Fruit fly (Drosophila melanogaster) whole organism, embryonic: Measurements from ENCODE around the gene beag.

Experiments used
- CG10147 ChIP-seq: fragments of 200-800 bp; sonication (Bioruptor generic); optimal IDR thresholded peaks from 2 replicates; lab custom pipeline; 2019; ENCODE audit warnings: missing biosample characterization, mild to moderate bottlenecking, missing genetic modification characterization, moderate library complexity
- CG10209 ChIP-seq: fragments of 200-800 bp; sonication (Bioruptor generic); optimal IDR thresholded peaks from 3 replicates; lab custom pipeline; 2017; ENCODE audit warnings: missing biosample characterization, mild to moderate bottlenecking, missing genetic modification characterization, missing genetic modification reagents
- CG10431 ChIP-seq: fragments of 200-800 bp; sonication (Bioruptor generic); optimal IDR thresholded peaks from 3 replicates; lab custom pipeline; 2018; ENCODE audit warnings: missing biosample characterization, mild to moderate bottlenecking, missing genetic modification characterization
- CG11247 ChIP-seq: fragments of 200-800 bp; sonication (Bioruptor generic); IDR thresholded peaks from 2 replicates; pipeline ENCODE4 v1.3.6; 2022; ENCODE audit warnings: missing biosample characterization, missing genetic modification characterization
- CG11560 ChIP-seq: fragments of 200-800 bp; sonication (Bioruptor generic); IDR thresholded peaks from 3 replicates; pipeline ENCODE4 v1.3.6; 2022; ENCODE audit warnings: missing biosample characterization, missing genetic modification characterization
- CG11723 ChIP-seq: fragments of 200-800 bp; sonication (Bioruptor generic); optimal IDR thresholded peaks from 2 replicates; lab custom pipeline; 2017; ENCODE audit warnings: missing biosample characterization, mild to moderate bottlenecking, missing genetic modification characterization
- CG12391 ChIP-seq: fragments of 200-800 bp; sonication (Bioruptor generic); optimal IDR thresholded peaks from 3 replicates; lab custom pipeline; 2018; ENCODE audit warnings: missing biosample characterization, mild to moderate bottlenecking, missing genetic modification characterization, moderate library complexity
- CG13624 ChIP-seq: fragments of 200-800 bp; sonication (Bioruptor generic); optimal IDR thresholded peaks from 2 replicates; lab custom pipeline; 2016; ENCODE audit warnings: missing biosample characterization, missing genetic modification characterization
- CG15073 ChIP-seq: fragments of 200-800 bp; sonication (Bioruptor generic); optimal IDR thresholded peaks from 2 replicates; lab custom pipeline; 2016; ENCODE audit warnings: missing biosample characterization, missing genetic modification characterization
- CG18262 ChIP-seq: fragments of 200-800 bp; optimal IDR thresholded peaks from 3 replicates; lab custom pipeline; 2019; ENCODE audit warnings: missing biosample characterization, mild to moderate bottlenecking, missing genetic modification characterization, moderate library complexity
- CG2116 ChIP-seq: fragments of 200-800 bp; sonication (Bioruptor generic); optimal IDR thresholded peaks from 3 replicates; lab custom pipeline; 2018; ENCODE audit warnings: missing biosample characterization, mild to moderate bottlenecking, missing genetic modification characterization
- CG2120 ChIP-seq: fragments of 200-800 bp; sonication (Bioruptor generic); optimal IDR thresholded peaks from 3 replicates; lab custom pipeline; 2016; ENCODE audit warnings: missing biosample characterization, missing genetic modification characterization
- CG2712 ChIP-seq: fragments of 200-800 bp; optimal IDR thresholded peaks from 3 replicates; lab custom pipeline; 2019; ENCODE audit warnings: missing biosample characterization, mild to moderate bottlenecking, missing genetic modification characterization, moderate library complexity
- CG2875 ChIP-seq: fragments of 200-800 bp; sonication (Bioruptor generic); optimal IDR thresholded peaks from 2 replicates; lab custom pipeline; 2017; ENCODE audit warnings: missing biosample characterization, mild to moderate bottlenecking, missing genetic modification characterization, missing genetic modification reagents
- CG2889 ChIP-seq: fragments of 200-800 bp; sonication (Bioruptor generic); IDR thresholded peaks from 3 replicates; pipeline ENCODE4 v1.3.6; 2022; ENCODE audit warnings: missing biosample characterization, missing genetic modification characterization
- CG30431 ChIP-seq: fragments of 200-800 bp; sonication (Bioruptor generic); optimal IDR thresholded peaks from 2 replicates; lab custom pipeline; 2017; ENCODE audit warnings: missing biosample characterization, missing genetic modification characterization
- CG31388 ChIP-seq: fragments of 200-800 bp; sonication (Bioruptor generic); optimal IDR thresholded peaks from 2 replicates; lab custom pipeline; 2016; ENCODE audit warnings: missing biosample characterization, missing genetic modification characterization
- CG31441 ChIP-seq: fragments of 200-800 bp; sonication (Bioruptor generic); IDR thresholded peaks from 2 replicates; pipeline ENCODE4 v1.3.6; 2022; ENCODE audit warnings: missing biosample characterization, missing genetic modification characterization
- CG3726 ChIP-seq: fragments of 200-800 bp; sonication (Bioruptor generic); IDR thresholded peaks from 3 replicates; pipeline ENCODE4, ENCODE4 v1.3.6; 2022; ENCODE audit warnings: missing biosample characterization, missing genetic modification characterization
- CG7271 ChIP-seq: fragments of 200-800 bp; sonication (Bioruptor generic); optimal IDR thresholded peaks from 2 replicates; lab custom pipeline; 2018; ENCODE audit warnings: missing biosample characterization, mild to moderate bottlenecking, missing genetic modification characterization, moderate library complexity
- CG7745 ChIP-seq: fragments of 200-800 bp; sonication (Bioruptor generic); optimal IDR thresholded peaks from 2 replicates; lab custom pipeline; 2018; ENCODE audit warnings: missing biosample characterization, mild to moderate bottlenecking, missing genetic modification characterization, moderate library complexity
- CG7987 ChIP-seq: fragments of 200-800 bp; sonication (Bioruptor generic); optimal IDR thresholded peaks from 2 replicates; lab custom pipeline; 2018; ENCODE audit warnings: missing biosample characterization, mild to moderate bottlenecking, missing genetic modification characterization, moderate library complexity
- CG8290 ChIP-seq, 3 experiments: fragments of 200-800 bp; sonication (Bioruptor generic); optimal IDR thresholded peaks; 2 replicates each; lab custom pipeline; 2016 to 2019; ENCODE audit warnings: missing biosample characterization in 3 of 3, missing genetic modification characterization in 3 of 3, mild to moderate bottlenecking in 2 of 3, moderate library complexity in 1 of 3
- CG9609 ChIP-seq: fragments of 200-800 bp; sonication (Bioruptor generic); optimal IDR thresholded peaks from 3 replicates; lab custom pipeline; 2016; ENCODE audit warnings: missing biosample characterization, missing genetic modification characterization
- Camta ChIP-seq: fragments of 200-800 bp; sonication (Bioruptor generic); optimal IDR thresholded peaks from 2 replicates; lab custom pipeline; 2016; ENCODE audit warnings: missing biosample characterization, missing genetic modification characterization
- CoRest ChIP-seq: fragments of 200-800 bp; sonication (Bioruptor generic); optimal IDR thresholded peaks from 3 replicates; lab custom pipeline; 2018; ENCODE audit warnings: missing biosample characterization, mild to moderate bottlenecking, missing genetic modification characterization, moderate library complexity
- CrebB ChIP-seq: fragments of 200-800 bp; sonication (Bioruptor generic); optimal IDR thresholded peaks from 3 replicates; lab custom pipeline; 2018; ENCODE audit warnings: missing biosample characterization, mild to moderate bottlenecking, missing genetic modification characterization
- D19A ChIP-seq: fragments of 200-800 bp; optimal IDR thresholded peaks from 3 replicates; lab custom pipeline; 2019; ENCODE audit warnings: missing biosample characterization, mild to moderate bottlenecking, missing genetic modification characterization, moderate library complexity
- Dbx ChIP-seq: fragments of 200-800 bp; sonication (Bioruptor generic); IDR thresholded peaks from 3 replicates; pipeline ENCODE4 v1.3.6; 2022; ENCODE audit warnings: missing biosample characterization, missing genetic modification characterization
- E2f1 ChIP-seq: fragments of 200-800 bp; sonication (Bioruptor generic); IDR thresholded peaks from 2 replicates; pipeline ENCODE4 v1.3.6; 2022; ENCODE audit warnings: missing biosample characterization, missing genetic modification characterization
- Fer1 ChIP-seq: fragments of 200-800 bp; sonication (Bioruptor generic); optimal IDR thresholded peaks from 2 replicates; lab custom pipeline; 2017; ENCODE audit warnings: missing biosample characterization, mild to moderate bottlenecking, missing genetic modification characterization
- H15 ChIP-seq: fragments of 200-800 bp; sonication (Bioruptor generic); IDR thresholded peaks from 3 replicates; pipeline ENCODE4 v1.3.6; 2022; ENCODE audit warnings: missing biosample characterization, missing genetic modification characterization
- NC2β ChIP-seq: fragments of 200-800 bp; sonication (Bioruptor generic); optimal IDR thresholded peaks from 2 replicates; lab custom pipeline; 2016; ENCODE audit warnings: missing biosample characterization, missing genetic modification characterization
- Neu2 ChIP-seq: fragments of 200-800 bp; sonication (Bioruptor generic); optimal IDR thresholded peaks from 3 replicates; lab custom pipeline; 2016; ENCODE audit warnings: missing biosample characterization, missing genetic modification characterization, borderline replicate concordance
- Opbp ChIP-seq: fragments of 200-800 bp; sonication (Bioruptor generic); IDR thresholded peaks from 3 replicates; pipeline ENCODE4 v1.3.6; 2022; ENCODE audit warnings: missing biosample characterization, missing genetic modification characterization; ENCODE audit not compliant: partially characterized antibody
- Side ChIP-seq: fragments of 200-800 bp; sonication (Bioruptor generic); optimal IDR thresholded peaks from 2 replicates; lab custom pipeline; 2016; ENCODE audit warnings: missing biosample characterization, missing genetic modification characterization
- Trl ChIP-seq, 3 experiments: fragments of >200 bp in 2 of 3; fragments of 200-800 bp in 1 of 3; sonication (Bioruptor generic) in 1 of 3; optimal IDR thresholded peaks; 2 replicates in 1 of 3; 3 replicates in 2 of 3; lab custom pipeline; 2016 to 2017; ENCODE audit warnings: missing biosample characterization in 1 of 3, missing genetic modification characterization in 1 of 3
- Vsx1 ChIP-seq: fragments of 200-800 bp; sonication (Bioruptor generic); optimal IDR thresholded peaks from 2 replicates; lab custom pipeline; 2017; ENCODE audit warnings: missing biosample characterization, mild to moderate bottlenecking, missing genetic modification characterization, missing genetic modification reagents
- bigmax ChIP-seq: fragments of 200-800 bp; sonication (Bioruptor generic); optimal IDR thresholded peaks from 2 replicates; lab custom pipeline; 2018; ENCODE audit warnings: missing biosample characterization, mild to moderate bottlenecking, missing genetic modification characterization
- cas ChIP-seq: fragments of 200-800 bp; sonication (Bioruptor generic); IDR thresholded peaks from 2 replicates; pipeline ENCODE4 v1.3.6; 2022; ENCODE audit warnings: missing biosample characterization, missing genetic modification characterization
- crol ChIP-seq: fragments of 200-800 bp; sonication (Bioruptor generic); IDR thresholded peaks from 2 replicates; pipeline ENCODE4 v1.3.6; 2022; ENCODE audit warnings: missing biosample characterization, missing genetic modification characterization
- eyg ChIP-seq: fragments of 200-800 bp; sonication (Bioruptor generic); optimal IDR thresholded peaks from 3 replicates; lab custom pipeline; 2016; ENCODE audit warnings: missing biosample characterization, missing genetic modification characterization
- fu2 ChIP-seq: fragments of 200-800 bp; sonication (Bioruptor generic); optimal IDR thresholded peaks from 2 replicates; lab custom pipeline; 2016; ENCODE audit warnings: missing biosample characterization, missing genetic modification characterization
- kni ChIP-seq: fragments of 200-800 bp; sonication (Bioruptor generic); optimal IDR thresholded peaks from 3 replicates; lab custom pipeline; 2017; ENCODE audit warnings: mild to moderate bottlenecking, missing biosample characterization, missing genetic modification reagents, missing genetic modification characterization
- mld ChIP-seq: fragments of 200-800 bp; sonication (Bioruptor generic); IDR thresholded peaks from 3 replicates; pipeline ENCODE4 v1.3.6; 2022; ENCODE audit warnings: missing biosample characterization, missing genetic modification characterization; ENCODE audit not compliant: partially characterized antibody
- ro ChIP-seq: fragments of 200-800 bp; sonication (Bioruptor generic); IDR thresholded peaks from 2 replicates; pipeline ENCODE4 v1.3.6; 2022; ENCODE audit warnings: missing biosample characterization, missing genetic modification characterization
- schlank ChIP-seq: fragments of 200-800 bp; sonication (Bioruptor generic); optimal IDR thresholded peaks from 2 replicates; lab custom pipeline; 2018; ENCODE audit warnings: missing biosample characterization, mild to moderate bottlenecking, missing genetic modification characterization
- sens ChIP-seq: fragments of 200-800 bp; sonication (Bioruptor generic); peaks from one replicate; lab custom pipeline; 2016; ENCODE audit warnings: missing biosample characterization, missing genetic modification characterization
- sug ChIP-seq: fragments of 200-800 bp; optimal IDR thresholded peaks from 2 replicates; lab custom pipeline; 2019; ENCODE audit warnings: missing biosample characterization, mild to moderate bottlenecking, missing genetic modification characterization, moderate library complexity
- tin ChIP-seq: fragments of 200-800 bp; sonication (Bioruptor generic); optimal IDR thresholded peaks from 3 replicates; lab custom pipeline; 2016; ENCODE audit warnings: missing biosample characterization, missing genetic modification characterization
- vnd ChIP-seq: fragments of 200-800 bp; sonication (Bioruptor generic); IDR thresholded peaks from 3 replicates; pipeline ENCODE4 v1.3.6; 2022; ENCODE audit warnings: missing biosample characterization, missing genetic modification characterization; ENCODE audit not compliant: partially characterized antibody

The beag gene

dm6 chr3R:9053021-9053420, 11.9 kb downstream of the beag start (continued):
- TF ChIP-seq CG31441 (GFP tag; lab: Robert Waterston, UW): no peak
- TF ChIP-seq CG18262 (tag; lab: Kevin White, UChicago): no peak
- no peak for TF ChIP-seq E2f1 (GFP tag; lab: Robert Waterston, UW)
- TF ChIP-seq fu2 (GFP tag; lab: Kevin White, UChicago): peak; percentile 36
- TF ChIP-seq Opbp (GFP tag; lab: Robert Waterston, UW): no peak
- no peak for TF ChIP-seq CG2116 (GFP tag; lab: Kevin White, UChicago)
- no peak for TF ChIP-seq CG31388 (GFP tag; lab: Kevin White, UChicago)
- no peak for TF ChIP-seq CG30431 (GFP tag; lab: Kevin White, UChicago)
- TF ChIP-seq CG2120 (GFP tag; lab: Kevin White, UChicago): peak; percentile 84
- no peak for TF ChIP-seq mld (GFP tag; lab: Robert Waterston, UW)
- TF ChIP-seq CG9609 (GFP tag; lab: Kevin White, UChicago): peak; percentile 54
- no peak for TF ChIP-seq CG8290 (GFP tag; optimal IDR thresholded peaks at IDR 0.05; lab: Kevin White, UChicago)
- TF ChIP-seq CG8290 (tag; optimal IDR thresholded peaks at IDR 0.05; lab: Kevin White, UChicago): peak in 1 of 2 experiments; percentile 93
- TF ChIP-seq eyg: peak; percentile 46
- no peak for TF ChIP-seq CG15073 (GFP tag; lab: Kevin White, UChicago)
- TF ChIP-seq CG2712 (tag; lab: Kevin White, UChicago): peak; percentile 54
- TF ChIP-seq NC2β: peak; percentile 39
- TF ChIP-seq vnd (GFP tag; lab: Robert Waterston, UW): no peak
- peak; percentile 27 for TF ChIP-seq tin (GFP tag; lab: Kevin White, UChicago)
- TF ChIP-seq CG7745 (tag; lab: Kevin White, UChicago): peak; percentile 51
- TF ChIP-seq CG7987 (GFP tag; lab: Kevin White, UChicago): peak; percentile 64
- TF ChIP-seq sug (tag; lab: Kevin White, UChicago): peak; percentile 93
- peak; percentile 74 for TF ChIP-seq CrebB
- TF ChIP-seq CG2875 (GFP tag; lab: Kevin White, UChicago): no peak
- TF ChIP-seq schlank: no peak
- TF ChIP-seq CG11560 (tag; lab: Robert Waterston, UW): no peak
- no peak for TF ChIP-seq CG3726
- no peak for TF ChIP-seq ro
- TF ChIP-seq CG13624 (GFP tag; lab: Kevin White, UChicago): peak; percentile 81
- peak; percentile 28 for TF ChIP-seq D19A
- peak; percentile 71 for TF ChIP-seq Side (GFP tag; lab: Kevin White, UChicago)
- TF ChIP-seq CG11723 (GFP tag; lab: Kevin White, UChicago): peak; percentile 29
- peak; percentile 83 for TF ChIP-seq kni (GFP tag; lab: Kevin White, UChicago)
- TF ChIP-seq crol (GFP tag; lab: Robert Waterston, UW): no peak
- no peak for TF ChIP-seq CG7271 (tag; lab: Kevin White, UChicago)
- TF ChIP-seq Camta (GFP tag; lab: Kevin White, UChicago): peak; percentile 56
- TF ChIP-seq CG10431: no peak
- TF ChIP-seq Trl (optimal IDR thresholded peaks at IDR 0.05; lab: Kevin White, UChicago): peak; percentile 88 to 94
- peak; percentile 84 for TF ChIP-seq Trl (GFP tag; optimal IDR thresholded peaks at IDR 0.05; lab: Kevin White, UChicago)
- no peak for TF ChIP-seq CG2889 (GFP tag; lab: Robert Waterston, UW)
- TF ChIP-seq cas: no peak
- no peak for TF ChIP-seq Dbx (GFP tag; lab: Robert Waterston, UW)
- peak; percentile 37 for TF ChIP-seq bigmax (GFP tag; lab: Kevin White, UChicago)
- TF ChIP-seq CoRest (tag; lab: Kevin White, UChicago): no peak
- no peak for TF ChIP-seq CG11247 (GFP tag; lab: Robert Waterston, UW)
- no peak for TF ChIP-seq H15
- peak; percentile 21 for TF ChIP-seq CG10147 (GFP tag; lab: Kevin White, UChicago)
- peak; percentile 88 for TF ChIP-seq sens
- peak; percentile 65 for TF ChIP-seq Vsx1 (GFP tag; lab: Kevin White, UChicago)
- TF ChIP-seq CG12391: peak; percentile 50
- TF ChIP-seq Fer1 (GFP tag; lab: Kevin White, UChicago): peak; percentile 84
- TF ChIP-seq CG10209 (GFP tag; lab: Kevin White, UChicago): peak; percentile 15
- no peak for TF ChIP-seq Neu2
